Worm (Caenorhabditis elegans) whole organism, L4 larva: ENCODE data around the gene lin-29.

ENCODE experiments used
- F10B5.3 ChIP-seq: sonication (generic microtip); optimal IDR thresholded peaks from 2 replicates; lab custom pipeline; 2016; ENCODE audit warnings: mild to moderate bottlenecking, missing genetic modification characterization, missing compliant biosample characterization
- F37D6.2 ChIP-seq: sonication (generic microtip); optimal IDR thresholded peaks from 2 replicates; lab custom pipeline; 2016; ENCODE audit warnings: mild to moderate bottlenecking, missing genetic modification characterization, missing compliant biosample characterization
- T26A8.4 ChIP-seq: fragments of 200-800 bp; sonication (Bioruptor generic); IDR thresholded peaks from 2 replicates; pipeline ENCODE4 v1.3.6; 2022; ENCODE audit warnings: missing genetic modification characterization, missing compliant biosample characterization
- aha-1 ChIP-seq: fragments of 150-350 bp; peaks from one replicate; lab custom pipeline; 2014; ENCODE audit warnings: missing biosample characterization, missing genetic modification characterization
- aly-2 ChIP-seq: sonication (generic microtip); optimal IDR thresholded peaks from 2 replicates; lab custom pipeline; 2018; ENCODE audit warnings: missing biosample characterization, missing genetic modification characterization
- arid-1 ChIP-seq: fragments of 200-800 bp; sonication (Bioruptor generic); conservative IDR thresholded peaks from 2 replicates; pipeline ENCODE4 v1.3.6; 2022; ENCODE audit warnings: missing genetic modification reagents, missing genetic modification characterization, missing compliant biosample characterization
- ceh-20 ChIP-seq: fragments of 200-800 bp; sonication (Bioruptor generic); IDR thresholded peaks from 2 replicates; pipeline ENCODE4 v1.3.6; 2022; ENCODE audit warnings: missing genetic modification reagents, missing genetic modification characterization, missing compliant biosample characterization
- ceh-28 ChIP-seq: fragments of 150-350 bp; optimal IDR thresholded peaks from 2 replicates; lab custom pipeline; 2014; ENCODE audit warnings: missing biosample characterization, missing genetic modification reagents, missing genetic modification characterization
- ceh-32 ChIP-seq: sonication (generic microtip); optimal IDR thresholded peaks from 2 replicates; lab custom pipeline; 2016; ENCODE audit warnings: mild to moderate bottlenecking, missing genetic modification characterization, missing compliant biosample characterization; ENCODE audit not compliant: poor library complexity
- ceh-44 ChIP-seq: fragments of 200-800 bp; sonication (Bioruptor generic); IDR thresholded peaks from 2 replicates; pipeline ENCODE4 v1.3.6; 2022; ENCODE audit warnings: missing genetic modification reagents, missing genetic modification characterization, missing compliant biosample characterization
- ces-1 ChIP-seq: fragments of 150-350 bp; sonication (generic microtip); optimal IDR thresholded peaks from 4 replicates; lab custom pipeline; 2014; ENCODE audit warnings: missing biosample characterization, missing genetic modification reagents, missing genetic modification characterization
- cey-2 ChIP-seq: sonication (generic microtip); optimal IDR thresholded peaks from 3 replicates; lab custom pipeline; 2017; ENCODE audit warnings: missing genetic modification characterization, mild to moderate bottlenecking, missing compliant biosample characterization, antibody characterized with exemption, borderline replicate concordance; ENCODE audit not compliant: insufficient read depth
- dmd-6 ChIP-seq: fragments of 200-800 bp; sonication (Bioruptor generic); IDR thresholded peaks from 2 replicates; pipeline ENCODE4 v1.3.6; 2022; ENCODE audit warnings: missing genetic modification reagents, missing genetic modification characterization, missing compliant biosample characterization
- dmd-9 ChIP-seq: fragments of 200-800 bp; sonication (Bioruptor generic); IDR thresholded peaks from 2 replicates; pipeline ENCODE4 v1.3.6; 2022; ENCODE audit warnings: missing genetic modification reagents, missing genetic modification characterization, missing compliant biosample characterization
- dve-1 ChIP-seq: sonication (generic microtip); optimal IDR thresholded peaks from 2 replicates; lab custom pipeline; 2017; ENCODE audit warnings: antibody characterized with exemption, mild to moderate bottlenecking, missing genetic modification characterization, missing compliant biosample characterization; ENCODE audit not compliant: insufficient read depth
- egl-27 ChIP-seq: sonication (generic microtip); optimal IDR thresholded peaks from 3 replicates; lab custom pipeline; 2017; ENCODE audit warnings: missing biosample characterization, missing genetic modification reagents, missing genetic modification characterization
- gei-8 ChIP-seq: fragments of 200-800 bp; sonication (Bioruptor generic); optimal IDR thresholded peaks from 2 replicates; lab custom pipeline; 2018; ENCODE audit warnings: mild to moderate bottlenecking, missing genetic modification characterization, missing compliant biosample characterization
- hif-1 ChIP-seq, 2 experiments: sonication (generic microtip); optimal IDR thresholded peaks; 2 replicates each; lab custom pipeline; 2016 to 2017; ENCODE audit warnings: missing compliant biosample characterization in 2 of 2, missing genetic modification characterization in 2 of 2, missing genetic modification reagents in 2 of 2, missing genotype in 2 of 2, mild to moderate bottlenecking in 1 of 2
- hlh-11 ChIP-seq: fragments of 200-800 bp; sonication (Bioruptor generic); optimal IDR thresholded peaks from 2 replicates; lab custom pipeline; 2018; ENCODE audit warnings: mild to moderate bottlenecking, missing genetic modification characterization, missing compliant biosample characterization
- hmg-1.1 ChIP-seq: fragments of 200-800 bp; sonication (Bioruptor generic); IDR thresholded peaks from 2 replicates; pipeline ENCODE4 v1.3.6; 2022; ENCODE audit warnings: missing genetic modification reagents, missing genetic modification characterization, missing compliant biosample characterization
- jun-1 ChIP-seq: fragments of 150-350 bp; optimal IDR thresholded peaks from 2 replicates; lab custom pipeline; 2014; ENCODE audit warnings: missing biosample characterization, missing genetic modification reagents, missing genetic modification characterization
- lin-1 ChIP-seq: fragments of 200-800 bp; sonication (Bioruptor generic); IDR thresholded peaks from 2 replicates; pipeline ENCODE4 v1.3.6; 2022; ENCODE audit warnings: missing genetic modification reagents, missing genetic modification characterization, missing compliant biosample characterization
- lin-13 ChIP-seq: fragments of 150-350 bp; optimal IDR thresholded peaks from 2 replicates; lab custom pipeline; 2014; ENCODE audit warnings: missing biosample characterization, missing genetic modification reagents, missing genetic modification characterization
- lin-15B ChIP-seq: fragments of 150-350 bp; sonication (generic microtip); optimal IDR thresholded peaks from 3 replicates; lab custom pipeline; 2014; ENCODE audit warnings: missing biosample characterization, missing genetic modification characterization
- lin-29 ChIP-seq: fragments of 200-800 bp; sonication (Bioruptor generic); IDR thresholded peaks from 2 replicates; pipeline ENCODE4 v1.3.6; 2022; ENCODE audit warnings: missing genetic modification reagents, missing genetic modification characterization, missing compliant biosample characterization
- lin-38 ChIP-seq: fragments of 200-800 bp; sonication (Bioruptor generic); IDR thresholded peaks from 2 replicates; pipeline ENCODE4 v1.3.6; 2022; ENCODE audit warnings: missing genetic modification reagents, missing genetic modification characterization, missing compliant biosample characterization
- lin-39 ChIP-seq: fragments of 150-350 bp; optimal IDR thresholded peaks from 2 replicates; lab custom pipeline; 2014; ENCODE audit warnings: missing biosample characterization, missing genetic modification reagents, missing genetic modification characterization
- madf-9 ChIP-seq: fragments of 200-800 bp; sonication (Bioruptor generic); conservative IDR thresholded peaks from 2 replicates; pipeline ENCODE4 v1.3.6; 2022; ENCODE audit warnings: missing genetic modification reagents, missing genetic modification characterization, missing compliant biosample characterization
- mep-1 ChIP-seq: fragments of 150-350 bp; sonication (generic microtip); optimal IDR thresholded peaks from 3 replicates; lab custom pipeline; 2014; ENCODE audit warnings: missing biosample characterization, missing genetic modification characterization
- mes-2 ChIP-seq: sonication (generic microtip); optimal IDR thresholded peaks from 2 replicates; lab custom pipeline; 2016; ENCODE audit warnings: missing genotype, mild to moderate bottlenecking, missing genetic modification characterization, missing compliant biosample characterization; ENCODE audit not compliant: poor library complexity, severe bottlenecking
- mxl-2 ChIP-seq: fragments of 200-800 bp; sonication (Bioruptor generic); conservative IDR thresholded peaks from 2 replicates; pipeline ENCODE4 v1.3.6; 2022; ENCODE audit warnings: missing genetic modification reagents, missing genetic modification characterization, missing compliant biosample characterization
- nhr-11 ChIP-seq: fragments of 150-350 bp; optimal IDR thresholded peaks from 2 replicates; lab custom pipeline; 2014; ENCODE audit warnings: missing biosample characterization, missing genetic modification characterization
- nhr-111 ChIP-seq: fragments of 200-800 bp; sonication (Bioruptor generic); optimal IDR thresholded peaks from 2 replicates; lab custom pipeline; 2018; ENCODE audit warnings: mild to moderate bottlenecking, missing genetic modification characterization, missing compliant biosample characterization
- nhr-237 ChIP-seq: sonication (generic microtip); optimal IDR thresholded peaks from 2 replicates; lab custom pipeline; 2017; ENCODE audit warnings: missing biosample characterization, missing genetic modification characterization
- nhr-28 ChIP-seq: fragments of 150-350 bp; optimal IDR thresholded peaks from 2 replicates; lab custom pipeline; 2014; ENCODE audit warnings: missing biosample characterization, missing genetic modification characterization
- nhr-42 ChIP-seq: fragments of 200-800 bp; sonication (Bioruptor generic); IDR thresholded peaks from 2 replicates; pipeline ENCODE4 v1.3.6; 2022; ENCODE audit warnings: missing genetic modification characterization, missing compliant biosample characterization
- pha-4 ChIP-seq, 2 experiments: fragments of 150-350 bp in 1 of 2; fragments of 200-800 bp in 1 of 2; sonication (Bioruptor generic) in 1 of 2; IDR thresholded peaks in 1 of 2; optimal IDR thresholded peaks in 1 of 2; 2 replicates each; pipeline versions ENCODE4 v1.3.6 to Lab custom; 2014 to 2022; ENCODE audit warnings: missing genetic modification characterization in 2 of 2, missing genetic modification reagents in 2 of 2, missing biosample characterization in 1 of 2, missing compliant biosample characterization in 1 of 2
- php-3 ChIP-seq: fragments of 200-800 bp; sonication (Bioruptor generic); IDR thresholded peaks from 2 replicates; pipeline ENCODE4 v1.3.6; 2022; ENCODE audit warnings: missing genetic modification reagents, missing genetic modification characterization, missing compliant biosample characterization
- pqm-1 ChIP-seq: sonication (generic microtip); optimal IDR thresholded peaks from 2 replicates; lab custom pipeline; 2017; ENCODE audit warnings: missing biosample characterization, missing genetic modification characterization
- set-16 ChIP-seq: fragments of 200-800 bp; sonication (Bioruptor generic); IDR thresholded peaks from 2 replicates; pipeline ENCODE4 v1.3.6; 2022; ENCODE audit warnings: missing genetic modification reagents, missing genetic modification characterization, missing compliant biosample characterization
- skn-1 ChIP-seq: fragments of 150-350 bp; optimal IDR thresholded peaks from 2 replicates; lab custom pipeline; 2014; ENCODE audit warnings: missing biosample characterization, missing genetic modification characterization
- snpc-4 ChIP-seq: fragments of 150-350 bp; optimal IDR thresholded peaks from 2 replicates; lab custom pipeline; 2014; ENCODE audit warnings: missing biosample characterization, missing genetic modification characterization
- spr-1 ChIP-seq: sonication (generic microtip); optimal IDR thresholded peaks from 2 replicates; lab custom pipeline; 2016; ENCODE audit warnings: mild to moderate bottlenecking, missing genetic modification characterization, missing compliant biosample characterization
- unc-130 ChIP-seq: sonication (generic microtip); optimal IDR thresholded peaks from 2 replicates; lab custom pipeline; 2016; ENCODE audit warnings: missing genetic modification reagents, missing genetic modification characterization, missing compliant biosample characterization
- unc-62 ChIP-seq, 3 experiments: fragments of 150-350 bp in 1 of 3; sonication (generic microtip); optimal IDR thresholded peaks in 2 of 3; peaks in 1 of 3; 1 replicate in 1 of 3; 2 replicates in 2 of 3; lab custom pipeline; 2014 to 2017; ENCODE audit warnings: missing biosample characterization in 3 of 3, missing genetic modification characterization in 3 of 3, missing genetic modification reagents in 3 of 3, missing genotype in 1 of 3
- zag-1 ChIP-seq: fragments of 150-350 bp; optimal IDR thresholded peaks from 2 replicates; lab custom pipeline; 2014; ENCODE audit warnings: missing biosample characterization, missing genetic modification characterization
- zfp-2 ChIP-seq: sonication (generic microtip); optimal IDR thresholded peaks from 2 replicates; lab custom pipeline; 2016; ENCODE audit warnings: mild to moderate bottlenecking, missing genetic modification characterization, missing compliant biosample characterization
- ztf-11 ChIP-seq: fragments of 150-350 bp; optimal IDR thresholded peaks from 2 replicates; lab custom pipeline; 2014; ENCODE audit warnings: missing biosample characterization, missing genetic modification characterization
- ztf-7 ChIP-seq: fragments of 150-350 bp; optimal IDR thresholded peaks from 2 replicates; lab custom pipeline; 2014; ENCODE audit warnings: missing biosample characterization, missing genetic modification characterization

lin-29 gene

DNA sequence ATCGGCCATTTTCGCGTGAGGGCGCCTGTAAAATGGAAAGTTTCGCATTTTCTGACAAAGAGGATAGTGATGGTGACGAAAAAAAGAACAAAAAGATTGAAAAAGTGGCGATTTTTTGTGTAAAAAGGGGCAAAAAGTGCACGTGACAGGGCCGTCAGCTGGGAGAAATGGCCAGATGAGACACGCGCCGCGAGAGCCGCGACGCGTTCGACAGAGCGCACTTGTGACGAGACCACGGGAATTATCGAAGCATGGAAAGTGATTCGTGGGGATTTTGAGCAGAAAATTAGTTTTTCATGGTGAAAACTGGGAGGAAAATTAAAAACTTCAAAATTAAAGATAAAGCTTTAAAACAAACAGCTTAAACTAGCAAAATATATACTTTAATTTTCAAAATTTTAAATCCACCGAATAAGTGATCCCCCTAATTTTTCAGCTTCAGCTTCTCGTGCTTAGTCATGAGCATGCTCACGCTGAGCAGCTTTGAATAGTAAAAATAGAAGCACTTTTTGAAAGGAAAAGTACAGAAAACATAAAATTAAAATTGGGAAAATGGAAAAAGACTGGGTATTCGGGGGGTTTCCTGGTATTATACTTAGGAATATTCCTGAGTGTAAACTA, 32.5 kb upstream of the lin-29 start, which contains the start of gene W03C9.5 (continued):
- TF ChIP-seq madf-9 (GFP tag; lab: Robert Waterston, UW) = peak; percentile 92
- peak; percentile 62 for TF ChIP-seq T26A8.4 (GFP tag; lab: Robert Waterston, UW)
- peak; percentile 93 for TF ChIP-seq dmd-9 (GFP tag; lab: Robert Waterston, UW)
- peak; percentile 89 for TF ChIP-seq hmg-1.1
- peak; percentile 99 for TF ChIP-seq aha-1 (tag; lab: Kevin White, UChicago)
- TF ChIP-seq nhr-237 = no peak
- peak; percentile 89 for TF ChIP-seq unc-130 (GFP tag; lab: Kevin White, UChicago)
- TF ChIP-seq ceh-20 (GFP tag; lab: Robert Waterston, UW) = peak; percentile 95
- TF ChIP-seq spr-1 (tag; lab: Kevin White, UChicago) = peak; percentile 83
- no peak for TF ChIP-seq nhr-111 (GFP tag; lab: Kevin White, UChicago)
- peak; percentile 82 for TF ChIP-seq zfp-2
- TF ChIP-seq egl-27 = no peak
- peak; percentile 96 for TF ChIP-seq nhr-11 (tag; lab: Kevin White, UChicago)
- TF ChIP-seq set-16 (GFP tag; lab: Robert Waterston, UW) = peak; percentile 79
- no peak for TF ChIP-seq lin-39 (tag; lab: Kevin White, UChicago)
- TF ChIP-seq dmd-6 = peak; percentile 94
- peak; percentile 84 for TF ChIP-seq ceh-44
- TF ChIP-seq skn-1 (tag; lab: Kevin White, UChicago) = peak; percentile 39
- TF ChIP-seq lin-1 (GFP tag; lab: Robert Waterston, UW) = peak; percentile 64; the same call in 1 of the 2 replicates
- TF ChIP-seq nhr-28 (tag; lab: Kevin White, UChicago) = peak; percentile 91
- TF ChIP-seq pqm-1 (tag; lab: Kevin White, UChicago) = no peak
- TF ChIP-seq ceh-32 (tag; lab: Kevin White, UChicago) = no peak
- TF ChIP-seq ceh-28 = no peak
- peak; percentile 97 for TF ChIP-seq mep-1
- TF ChIP-seq mes-2 (tag; lab: Kevin White, UChicago) = peak; percentile 97
- TF ChIP-seq ztf-11 (tag; lab: Kevin White, UChicago) = no peak
- peak; percentile 85; the same call in 1 of the 2 replicates for TF ChIP-seq nhr-42 (GFP tag; lab: Robert Waterston, UW)
- peak; percentile 84 for TF ChIP-seq jun-1 (tag; lab: Kevin White, UChicago)
- TF ChIP-seq ztf-7 (tag; lab: Kevin White, UChicago) = no peak
- peak; percentile 77 for TF ChIP-seq arid-1
- TF ChIP-seq snpc-4 (tag; lab: Kevin White, UChicago) = no peak
- TF ChIP-seq lin-13 (GFP tag; lab: Kevin White, UChicago) = peak; percentile 97
- peak; percentile 13 for TF ChIP-seq cey-2 (tag; lab: Kevin White, UChicago)
- peak; percentile 73; the same call in 1 of the 2 replicates for TF ChIP-seq lin-29
- TF ChIP-seq F10B5.3 (tag; lab: Kevin White, UChicago) = no peak
- peak; percentile 83 for TF ChIP-seq F37D6.2 (tag; lab: Kevin White, UChicago)
- no peak for TF ChIP-seq gei-8 (GFP tag; lab: Kevin White, UChicago)
- TF ChIP-seq hlh-11 (tag; lab: Kevin White, UChicago) = peak; percentile 100
- peak; percentile 56; the same call in 1 of the 2 replicates for TF ChIP-seq pha-4 (GFP tag; IDR thresholded peaks at IDR 0.05; lab: Robert Waterston, UW)
- no peak for TF ChIP-seq pha-4 (tag; optimal IDR thresholded peaks at IDR 0.05; lab: Kevin White, UChicago)
- peak; percentile 52 to 95 for TF ChIP-seq hif-1 (tag; optimal IDR thresholded peaks at IDR 0.05; lab: Kevin White, UChicago)
- no peak for TF ChIP-seq zag-1
- no peak for TF ChIP-seq aly-2
- peak; percentile 35 for TF ChIP-seq ces-1 (GFP tag; lab: Kevin White, UChicago)
- peak in 1 of 2 experiments; percentile 78 for TF ChIP-seq unc-62 (GFP tag; optimal IDR thresholded peaks at IDR 0.05 in 1 of 2; lab: Kevin White, UChicago)
- TF ChIP-seq unc-62 (tag; optimal IDR thresholded peaks at IDR 0.05; lab: Kevin White, UChicago) = no peak
- peak; percentile 97 for TF ChIP-seq dve-1 (tag; lab: Kevin White, UChicago)
- TF ChIP-seq php-3 (GFP tag; lab: Robert Waterston, UW) = 0 out of 2 replicates have a peak, but pooled peaks have one; percentile 15
- peak; percentile 81 for TF ChIP-seq lin-15B (tag; lab: Kevin White, UChicago)
- peak; percentile 80; the same call in 1 of the 2 replicates for TF ChIP-seq mxl-2
- TF ChIP-seq lin-38 (GFP tag; lab: Robert Waterston, UW) = peak; percentile 98
